Fruit fly (Drosophila melanogaster) whole organism, embryonic: ENCODE measurements around the gene CG13088.

ENCODE experiments used
- Antp ChIP-seq: fragments of 200-800 bp; sonication (Bioruptor generic); optimal IDR thresholded peaks from 3 replicates; lab custom pipeline; 2016; ENCODE audit warnings: missing biosample characterization, missing genetic modification characterization
- Awh ChIP-seq: fragments of 200-800 bp; sonication (Bioruptor generic); IDR thresholded peaks from 2 replicates; pipeline ENCODE4, ENCODE4 v1.3.6; 2022; ENCODE audit warnings: missing biosample characterization, missing genetic modification characterization
- B-H1 ChIP-seq: fragments of 200-800 bp; sonication (Bioruptor generic); IDR thresholded peaks from 3 replicates; pipeline ENCODE4 v1.3.6; 2022; ENCODE audit warnings: missing biosample characterization, missing genetic modification characterization
- CG10274 ChIP-seq: fragments of 200-800 bp; sonication (Bioruptor generic); optimal IDR thresholded peaks from 3 replicates; lab custom pipeline; 2017; ENCODE audit warnings: missing biosample characterization, mild to moderate bottlenecking, missing genetic modification characterization
- CG10366 ChIP-seq: fragments of 200-800 bp; sonication (Bioruptor generic); IDR thresholded peaks from 2 replicates; pipeline ENCODE4 v1.3.6; 2022; ENCODE audit warnings: missing biosample characterization, missing genetic modification characterization
- CG11398 ChIP-seq: fragments of 200-800 bp; sonication (Bioruptor generic); optimal IDR thresholded peaks from 2 replicates; lab custom pipeline; 2016; ENCODE audit warnings: missing biosample characterization, missing genetic modification characterization
- CG12155 ChIP-seq: fragments of 200-800 bp; sonication (Bioruptor generic); optimal IDR thresholded peaks from 3 replicates; lab custom pipeline; 2016; ENCODE audit warnings: missing biosample characterization, missing genetic modification characterization
- CG13894 ChIP-seq: fragments of 200-800 bp; sonication (Bioruptor generic); optimal IDR thresholded peaks from 3 replicates; lab custom pipeline; 2018; ENCODE audit warnings: missing biosample characterization, mild to moderate bottlenecking, missing genetic modification characterization, moderate library complexity
- CG14441 ChIP-seq: fragments of 200-800 bp; sonication (Bioruptor generic); IDR thresholded peaks from 2 replicates; pipeline ENCODE4 v1.3.6; 2022; ENCODE audit warnings: missing biosample characterization, missing genetic modification characterization
- CG15073 ChIP-seq: fragments of 200-800 bp; sonication (Bioruptor generic); optimal IDR thresholded peaks from 2 replicates; lab custom pipeline; 2016; ENCODE audit warnings: missing biosample characterization, missing genetic modification characterization
- CG15696 ChIP-seq: fragments of 200-800 bp; sonication (Bioruptor generic); optimal IDR thresholded peaks from 2 replicates; lab custom pipeline; 2019; ENCODE audit warnings: missing biosample characterization, mild to moderate bottlenecking, missing genetic modification characterization, moderate library complexity
- CG1603 ChIP-seq: fragments of 200-800 bp; sonication (Bioruptor generic); optimal IDR thresholded peaks from 2 replicates; lab custom pipeline; 2019; ENCODE audit warnings: missing biosample characterization, mild to moderate bottlenecking, missing genetic modification characterization, moderate library complexity
- CG2678 ChIP-seq: fragments of 200-800 bp; sonication (Bioruptor generic); optimal IDR thresholded peaks from 3 replicates; lab custom pipeline; 2019; ENCODE audit warnings: missing biosample characterization, mild to moderate bottlenecking, missing genetic modification characterization, moderate library complexity
- CG2712 ChIP-seq: fragments of 200-800 bp; optimal IDR thresholded peaks from 3 replicates; lab custom pipeline; 2019; ENCODE audit warnings: missing biosample characterization, mild to moderate bottlenecking, missing genetic modification characterization, moderate library complexity
- CG30403 ChIP-seq: fragments of 200-800 bp; sonication (Bioruptor generic); optimal IDR thresholded peaks from 3 replicates; lab custom pipeline; 2016; ENCODE audit warnings: missing biosample characterization, missing genetic modification characterization
- CG31365 ChIP-seq: fragments of 200-800 bp; sonication (Bioruptor generic); optimal IDR thresholded peaks from 2 replicates; lab custom pipeline; 2018; ENCODE audit warnings: missing biosample characterization, mild to moderate bottlenecking, missing genetic modification characterization
- CG33213 ChIP-seq: fragments of 200-800 bp; sonication (Bioruptor generic); optimal IDR thresholded peaks from 3 replicates; lab custom pipeline; 2016; ENCODE audit warnings: missing biosample characterization, missing genetic modification characterization
- CG42726 ChIP-seq: fragments of 200-800 bp; sonication (Bioruptor generic); IDR thresholded peaks from 2 replicates; pipeline ENCODE4 v1.3.6; 2022; ENCODE audit warnings: missing biosample characterization, missing genetic modification characterization; ENCODE audit not compliant: partially characterized antibody
- CG4328 ChIP-seq: fragments of 200-800 bp; sonication (Bioruptor generic); optimal IDR thresholded peaks from 3 replicates; lab custom pipeline; 2017; ENCODE audit warnings: missing biosample characterization, missing genetic modification reagents, missing genetic modification characterization
- CG4820 ChIP-seq: fragments of 200-800 bp; sonication (Bioruptor generic); optimal IDR thresholded peaks from 3 replicates; lab custom pipeline; 2016; ENCODE audit warnings: missing biosample characterization, missing genetic modification characterization
- CG6654 ChIP-seq: fragments of 200-800 bp; sonication (Bioruptor generic); optimal IDR thresholded peaks from 2 replicates; lab custom pipeline; 2017; ENCODE audit warnings: missing biosample characterization, mild to moderate bottlenecking, missing genetic modification characterization
- CG7928 ChIP-seq: fragments of 200-800 bp; sonication (Bioruptor generic); optimal IDR thresholded peaks from 2 replicates; lab custom pipeline; 2017; ENCODE audit warnings: missing biosample characterization, mild to moderate bottlenecking, missing genetic modification characterization
- CG8944 ChIP-seq: fragments of 200-800 bp; sonication (Bioruptor generic); optimal IDR thresholded peaks from 3 replicates; lab custom pipeline; 2016; ENCODE audit warnings: missing biosample characterization, missing genetic modification characterization
- CG9932 ChIP-seq: fragments of 200-800 bp; sonication (Bioruptor generic); IDR thresholded peaks from 2 replicates; pipeline ENCODE4 v1.3.6; 2022; ENCODE audit warnings: missing biosample characterization, missing genetic modification characterization
- CTCF ChIP-seq: fragments of 200-800 bp; sonication (Bioruptor generic); optimal IDR thresholded peaks from 2 replicates; lab custom pipeline; 2017; ENCODE audit warnings: missing biosample characterization, mild to moderate bottlenecking, missing genetic modification characterization, moderate library complexity
- Camta ChIP-seq: fragments of 200-800 bp; sonication (Bioruptor generic); optimal IDR thresholded peaks from 2 replicates; lab custom pipeline; 2016; ENCODE audit warnings: missing biosample characterization, missing genetic modification characterization
- Chrac-16 ChIP-seq: fragments of 200-800 bp; sonication (Bioruptor generic); optimal IDR thresholded peaks from 3 replicates; lab custom pipeline; 2016; ENCODE audit warnings: missing biosample characterization, missing genetic modification characterization
- Dad ChIP-seq: fragments of 200-800 bp; sonication (Bioruptor generic); optimal IDR thresholded peaks from 3 replicates; lab custom pipeline; 2016; ENCODE audit warnings: missing biosample characterization, missing genetic modification characterization
- Deaf1 ChIP-seq: fragments of 200-800 bp; optimal IDR thresholded peaks from 3 replicates; lab custom pipeline; 2019; ENCODE audit warnings: missing biosample characterization, mild to moderate bottlenecking, missing genetic modification characterization, moderate library complexity
- Dp ChIP-seq: fragments of 200-800 bp; sonication (Bioruptor generic); optimal IDR thresholded peaks from 2 replicates; lab custom pipeline; 2018; ENCODE audit warnings: missing biosample characterization, mild to moderate bottlenecking, missing genetic modification characterization, moderate library complexity
- ERR ChIP-seq: fragments of 200-800 bp; sonication (Bioruptor generic); optimal IDR thresholded peaks from 2 replicates; lab custom pipeline; 2016; ENCODE audit warnings: missing biosample characterization, missing genetic modification characterization
- Fer3 ChIP-seq: fragments of 200-800 bp; sonication (Bioruptor generic); optimal IDR thresholded peaks from 2 replicates; lab custom pipeline; 2018; ENCODE audit warnings: missing biosample characterization, mild to moderate bottlenecking, missing genetic modification characterization, moderate library complexity
- HLH3B ChIP-seq: fragments of 200-800 bp; sonication (Bioruptor generic); IDR thresholded peaks from 2 replicates; pipeline ENCODE4 v1.3.6; 2022; ENCODE audit warnings: missing biosample characterization, missing genetic modification characterization
- HLH54F ChIP-seq: fragments of 200-800 bp; sonication (Bioruptor generic); optimal IDR thresholded peaks from 3 replicates; lab custom pipeline; 2016; ENCODE audit warnings: missing biosample characterization, missing genetic modification characterization
- Hsf ChIP-seq: fragments of 200-800 bp; sonication (Bioruptor generic); optimal IDR thresholded peaks from 3 replicates; lab custom pipeline; 2016; ENCODE audit warnings: missing biosample characterization, missing genetic modification characterization
- Kr ChIP-seq: fragments of 200-800 bp; sonication (Bioruptor generic); optimal IDR thresholded peaks from 2 replicates; lab custom pipeline; 2017; ENCODE audit warnings: missing biosample characterization, mild to moderate bottlenecking, missing genetic modification characterization
- Mrtf ChIP-seq: fragments of 200-800 bp; sonication (Bioruptor generic); IDR thresholded peaks from 3 replicates; pipeline ENCODE4 v1.3.6; 2022; ENCODE audit warnings: missing biosample characterization, missing genetic modification characterization
- NC2α ChIP-seq: fragments of 200-800 bp; sonication (Bioruptor generic); optimal IDR thresholded peaks from 2 replicates; lab custom pipeline; 2016; ENCODE audit warnings: missing biosample characterization, missing genetic modification characterization
- NC2β ChIP-seq: fragments of 200-800 bp; sonication (Bioruptor generic); optimal IDR thresholded peaks from 2 replicates; lab custom pipeline; 2016; ENCODE audit warnings: missing biosample characterization, missing genetic modification characterization
- Nf-YA ChIP-seq: fragments of 200-800 bp; sonication (Bioruptor generic); IDR thresholded peaks from 2 replicates; pipeline ENCODE4 v1.3.6; 2022; ENCODE audit warnings: missing biosample characterization, missing genetic modification characterization
- PHDP ChIP-seq: fragments of 200-800 bp; sonication (Bioruptor generic); optimal IDR thresholded peaks from 3 replicates; lab custom pipeline; 2018; ENCODE audit warnings: missing biosample characterization, mild to moderate bottlenecking, missing genetic modification characterization, moderate library complexity
- Rfx ChIP-seq: fragments of 200-800 bp; sonication (Bioruptor generic); IDR thresholded peaks from 2 replicates; pipeline ENCODE4 v1.3.6; 2022; ENCODE audit warnings: missing biosample characterization, missing genetic modification characterization
- aop ChIP-seq: fragments of 200-800 bp; sonication (Bioruptor generic); IDR thresholded peaks from 2 replicates; pipeline ENCODE4 v1.3.6; 2022; ENCODE audit warnings: missing biosample characterization, missing genetic modification characterization
- az2 ChIP-seq: fragments of 200-800 bp; sonication (Bioruptor generic); optimal IDR thresholded peaks from 3 replicates; lab custom pipeline; 2016; ENCODE audit warnings: missing biosample characterization, missing genetic modification characterization
- bab2 ChIP-seq: fragments of 200-800 bp; sonication (Bioruptor generic); optimal IDR thresholded peaks from 2 replicates; lab custom pipeline; 2016; ENCODE audit warnings: missing biosample characterization, missing genetic modification characterization
- crc ChIP-seq: fragments of 200-800 bp; sonication (Bioruptor generic); optimal IDR thresholded peaks from 2 replicates; lab custom pipeline; 2016; ENCODE audit warnings: missing biosample characterization, missing genetic modification characterization
- emc ChIP-seq: fragments of 200-800 bp; sonication (Bioruptor generic); optimal IDR thresholded peaks from 2 replicates; lab custom pipeline; 2016; ENCODE audit warnings: missing biosample characterization, missing genetic modification characterization
- gsb-n ChIP-seq: fragments of 200-800 bp; sonication (Bioruptor generic); optimal IDR thresholded peaks from 3 replicates; lab custom pipeline; 2018; ENCODE audit warnings: missing biosample characterization, mild to moderate bottlenecking, missing genetic modification characterization
- h ChIP-seq: fragments of >200 bp; optimal IDR thresholded peaks from 2 replicates; lab custom pipeline; 2017
- prd ChIP-seq, 3 experiments: fragments of >200 bp in 2 of 3; fragments of 200-800 bp in 1 of 3; sonication (Bioruptor generic) in 1 of 3; optimal IDR thresholded peaks in 2 of 3; IDR thresholded peaks in 1 of 3; 2 replicates in 2 of 3; 3 replicates in 1 of 3; pipeline versions ENCODE4 v1.3.6 to Lab custom; 2017 to 2022; ENCODE audit warnings: missing biosample characterization in 1 of 3, missing genetic modification characterization in 1 of 3
- sisA ChIP-seq: fragments of 200-800 bp; sonication (Bioruptor generic); IDR thresholded peaks from 2 replicates; pipeline ENCODE4 v1.3.6; 2022; ENCODE audit warnings: missing biosample characterization, missing genetic modification characterization
- yki ChIP-seq: fragments of >200 bp; optimal IDR thresholded peaks from 3 replicates; lab custom pipeline; 2018
- zfh2 ChIP-seq: fragments of 200-800 bp; sonication (Bioruptor generic); optimal IDR thresholded peaks from 2 replicates; lab custom pipeline; 2016; ENCODE audit warnings: missing biosample characterization, missing genetic modification characterization

CG13088 gene

dm6 chr2L:8514748-8515147 is 26.0 kb downstream of the CG13088 start, which contains the start of the genes CG13097 and PIG-U (continued):
- TF ChIP-seq CG4820 (GFP tag; lab: Kevin White, UChicago) = peak; percentile 72
- TF ChIP-seq CG6654 (GFP tag; lab: Kevin White, UChicago) = peak; percentile 31
- no peak for TF ChIP-seq gsb-n (tag; lab: Kevin White, UChicago)
- no peak for TF ChIP-seq NC2α (GFP tag; lab: Kevin White, UChicago)
- TF ChIP-seq Antp (GFP tag; lab: Kevin White, UChicago) = peak; percentile 64
- no peak for TF ChIP-seq emc (GFP tag; lab: Kevin White, UChicago)
- peak; percentile 76 for TF ChIP-seq Camta (GFP tag; lab: Kevin White, UChicago)
- TF ChIP-seq Dp (GFP tag; lab: Kevin White, UChicago) = peak; percentile 59
- peak; percentile 13 for TF ChIP-seq CTCF
- peak; percentile 90 for TF ChIP-seq CG2712 (tag; lab: Kevin White, UChicago)
- peak; percentile 18 for TF ChIP-seq CG1603 (tag; lab: Kevin White, UChicago)
- TF ChIP-seq CG10274 (GFP tag; lab: Kevin White, UChicago) = peak; percentile 29
- TF ChIP-seq Fer3 = peak; percentile 77
- TF ChIP-seq zfh2 (GFP tag; lab: Kevin White, UChicago) = peak; percentile 85
- TF ChIP-seq Deaf1 (tag; lab: Kevin White, UChicago) = peak; percentile 35
- TF ChIP-seq CG7928 = peak; percentile 50
- no peak for TF ChIP-seq prd (optimal IDR thresholded peaks at IDR 0.05; lab: Kevin White, UChicago)
- peak; percentile 90 for TF ChIP-seq prd (GFP tag; IDR thresholded peaks at IDR 0.05; lab: Robert Waterston, UW)
- TF ChIP-seq PHDP (tag; lab: Kevin White, UChicago) = peak; percentile 75
- TF ChIP-seq HLH3B = peak; percentile 67; the same call in 1 of the 2 replicates
- TF ChIP-seq CG42726 (GFP tag; lab: Robert Waterston, UW) = peak; percentile 71; the same call in 1 of the 2 replicates
- no peak for TF ChIP-seq CG2678
- TF ChIP-seq CG9932 (GFP tag; lab: Robert Waterston, UW) = peak; percentile 92
- peak; percentile 70 for TF ChIP-seq CG10366
- TF ChIP-seq NC2β = peak; percentile 61
- TF ChIP-seq B-H1 (GFP tag; lab: Robert Waterston, UW) = peak; percentile 40; the same call in 2 of the 3 replicates
- peak; percentile 78 for TF ChIP-seq CG4328
- TF ChIP-seq yki (lab: Kevin White, UChicago) = no peak
- peak; percentile 92 for TF ChIP-seq CG30403 (GFP tag; lab: Kevin White, UChicago)
- TF ChIP-seq h (lab: Kevin White, UChicago) = no peak
- TF ChIP-seq CG31365 = no peak
- TF ChIP-seq Chrac-16 = peak; percentile 89
- 0 out of 2 replicates have a peak, but pooled peaks have one; percentile 13 for TF ChIP-seq Awh (GFP tag; lab: Robert Waterston, UW)
- TF ChIP-seq CG11398 = no peak
- TF ChIP-seq Mrtf (GFP tag; lab: Robert Waterston, UW) = no peak; the same call in 2 of the 3 replicates
- peak; percentile 86 for TF ChIP-seq CG12155
- peak; percentile 76 for TF ChIP-seq CG14441
- TF ChIP-seq sisA (GFP tag; lab: Robert Waterston, UW) = peak; percentile 76
- TF ChIP-seq CG13894 (tag; lab: Kevin White, UChicago) = peak; percentile 86
- TF ChIP-seq Kr (GFP tag; lab: Kevin White, UChicago) = no peak
- peak; percentile 90 for TF ChIP-seq Rfx (GFP tag; lab: Robert Waterston, UW)
- peak; percentile 78 for TF ChIP-seq HLH54F (GFP tag; lab: Kevin White, UChicago)
- peak; percentile 81 for TF ChIP-seq Hsf (GFP tag; lab: Kevin White, UChicago)
- TF ChIP-seq CG15073 (GFP tag; lab: Kevin White, UChicago) = peak; percentile 6
- peak; percentile 44 for TF ChIP-seq crc
- TF ChIP-seq Dad (GFP tag; lab: Kevin White, UChicago) = peak; percentile 82
- TF ChIP-seq CG8944 (GFP tag; lab: Kevin White, UChicago) = peak; percentile 75
- peak; percentile 68; the same call in 1 of the 2 replicates for TF ChIP-seq Nf-YA
- TF ChIP-seq bab2 (GFP tag; lab: Kevin White, UChicago) = peak; percentile 84
- no peak for TF ChIP-seq aop (GFP tag; lab: Robert Waterston, UW)
- peak; percentile 84 for TF ChIP-seq az2 (GFP tag; lab: Kevin White, UChicago)
- peak; percentile 78 for TF ChIP-seq CG33213 (GFP tag; lab: Kevin White, UChicago)
- TF ChIP-seq ERR (GFP tag; lab: Kevin White, UChicago) = peak; percentile 61
- TF ChIP-seq CG15696 = peak; percentile 83
